Worm (Caenorhabditis elegans) whole organism, L1 larva: Measurements from ENCODE around the gene lgc-9.
"Not testable (repeated sequence)": the region's sequence is repeated elsewhere in the genome, so short reads cannot be mapped to it uniquely, and the experiment has no call there.

Experiments
- C04F5.9 ChIP-seq: sonication (generic microtip); optimal IDR thresholded peaks from 2 replicates; lab custom pipeline; 2016; ENCODE audit warnings: missing genetic modification characterization, missing compliant biosample characterization
- C34B4.2 ChIP-seq: sonication (generic microtip); optimal IDR thresholded peaks from 2 replicates; lab custom pipeline; 2017; ENCODE audit warnings: mild to moderate bottlenecking, missing genetic modification characterization, missing compliant biosample characterization
- alr-1 ChIP-seq: fragments of 200-800 bp; sonication (Bioruptor generic); optimal IDR thresholded peaks from 2 replicates; lab custom pipeline; 2018; ENCODE audit warnings: borderline replicate concordance, mild to moderate bottlenecking, missing genetic modification characterization, missing compliant biosample characterization
- aly-2 ChIP-seq: fragments of 150-350 bp; optimal IDR thresholded peaks from 2 replicates; lab custom pipeline; 2014; ENCODE audit warnings: missing biosample characterization, missing genetic modification characterization
- blmp-1 ChIP-seq: fragments of 150-350 bp; optimal IDR thresholded peaks from 2 replicates; lab custom pipeline; 2014; ENCODE audit warnings: missing biosample characterization, missing genetic modification characterization
- ceh-8 ChIP-seq: fragments of 200-800 bp; sonication (Bioruptor generic); optimal IDR thresholded peaks from 2 replicates; lab custom pipeline; 2018; ENCODE audit warnings: mild to moderate bottlenecking, missing genetic modification characterization, moderate library complexity, missing compliant biosample characterization
- ceh-82 ChIP-seq, 3 experiments: fragments of 150-350 bp in 1 of 3; sonication (generic microtip) in 2 of 3; optimal IDR thresholded peaks; 2 replicates each; lab custom pipeline; 2014 to 2017; ENCODE audit warnings: missing biosample characterization in 3 of 3, missing genetic modification characterization in 3 of 3
- ceh-88 ChIP-seq: fragments of 200-800 bp; sonication (Bioruptor generic); IDR thresholded peaks from 2 replicates; pipeline ENCODE4 v1.3.6; 2022; ENCODE audit warnings: missing genetic modification characterization, missing compliant biosample characterization
- ces-1 ChIP-seq: fragments of 150-350 bp; optimal IDR thresholded peaks from 2 replicates; lab custom pipeline; 2014; ENCODE audit warnings: missing biosample characterization, missing genetic modification reagents, missing genetic modification characterization
- efl-1 ChIP-seq, 4 experiments: fragments of 150-350 bp; optimal IDR thresholded peaks in 3 of 4; peaks in 1 of 4; 1 replicate in 1 of 4; 2 replicates in 3 of 4; lab custom pipeline; 2014; ENCODE audit warnings: missing biosample characterization in 2 of 4, missing genetic modification characterization in 2 of 4, missing genetic modification reagents in 2 of 4
- elt-2 ChIP-seq: sonication (generic microtip); optimal IDR thresholded peaks from 2 replicates; lab custom pipeline; 2016; ENCODE audit warnings: missing genetic modification characterization, mild to moderate bottlenecking, inconsistent platforms, missing compliant biosample characterization, missing genetic modification reagents
- ets-5 ChIP-seq: fragments of 200-800 bp; sonication (Bioruptor generic); IDR thresholded peaks from 2 replicates; pipeline ENCODE4 v1.3.6; 2022; ENCODE audit warnings: missing genetic modification characterization, missing compliant biosample characterization
- fkh-4 ChIP-seq: sonication (generic microtip); optimal IDR thresholded peaks from 2 replicates; lab custom pipeline; 2016; ENCODE audit warnings: missing compliant biosample characterization, missing genetic modification characterization, borderline replicate concordance
- fos-1 ChIP-seq: fragments of 150-350 bp; optimal IDR thresholded peaks from 2 replicates; lab custom pipeline; 2014; ENCODE audit warnings: missing biosample characterization, missing genetic modification characterization
- grh-1 ChIP-seq: fragments of 200-800 bp; sonication (Bioruptor generic); IDR thresholded peaks from 2 replicates; pipeline ENCODE4 v1.3.6; 2022; ENCODE audit warnings: missing genetic modification reagents, missing genetic modification characterization, missing compliant biosample characterization
- hlh-17 ChIP-seq: fragments of 200-800 bp; sonication (Bioruptor generic); optimal IDR thresholded peaks from 2 replicates; lab custom pipeline; 2018; ENCODE audit warnings: missing genetic modification characterization, mild to moderate bottlenecking, missing compliant biosample characterization, moderate library complexity, borderline replicate concordance
- hpl-2 ChIP-seq: fragments of 150-350 bp; optimal IDR thresholded peaks from 2 replicates; lab custom pipeline; 2014; ENCODE audit warnings: missing biosample characterization, missing genetic modification reagents, missing genetic modification characterization
- isw-1 ChIP-seq: fragments of 200-800 bp; sonication (Bioruptor generic); IDR thresholded peaks from 2 replicates; pipeline ENCODE4 v1.3.6; 2022; ENCODE audit warnings: missing genetic modification characterization, missing compliant biosample characterization
- jun-1 ChIP-seq: fragments of 150-350 bp; optimal IDR thresholded peaks from 2 replicates; lab custom pipeline; 2014; ENCODE audit warnings: missing biosample characterization, missing genetic modification reagents, missing genetic modification characterization
- lin-39 ChIP-seq: fragments of 150-350 bp; optimal IDR thresholded peaks from 2 replicates; lab custom pipeline; 2014; ENCODE audit warnings: missing biosample characterization, missing genetic modification reagents, missing genetic modification characterization
- lsy-2 ChIP-seq, 2 experiments: fragments of 150-350 bp; optimal IDR thresholded peaks; 2 replicates each; lab custom pipeline; 2014; ENCODE audit warnings: missing biosample characterization in 2 of 2, missing genetic modification characterization in 2 of 2
- mab-9 ChIP-seq: fragments of 200-800 bp; sonication (Bioruptor generic); IDR thresholded peaks from 2 replicates; pipeline ENCODE4 v1.3.6; 2022; ENCODE audit warnings: missing genetic modification reagents, missing genetic modification characterization, missing compliant biosample characterization
- mdl-1 ChIP-seq, 2 experiments: fragments of 150-350 bp; optimal IDR thresholded peaks; 2 replicates each; lab custom pipeline; 2014 to 2017; ENCODE audit warnings: missing biosample characterization in 2 of 2, missing genetic modification characterization in 2 of 2, inconsistent platforms in 1 of 2
- nhr-12 ChIP-seq: sonication (generic microtip); optimal IDR thresholded peaks from 2 replicates; lab custom pipeline; 2017; ENCODE audit warnings: missing biosample characterization, missing genetic modification characterization
- nhr-71 ChIP-seq: sonication (generic microtip); optimal IDR thresholded peaks from 2 replicates; lab custom pipeline; 2016; ENCODE audit warnings: mild to moderate bottlenecking, missing genetic modification characterization, moderate library complexity, missing compliant biosample characterization
- nhr-76 ChIP-seq: sonication (generic microtip); optimal IDR thresholded peaks from 2 replicates; lab custom pipeline; 2017; ENCODE audit warnings: missing biosample characterization, missing genetic modification characterization
- pax-3 ChIP-seq: fragments of 200-800 bp; sonication (Bioruptor generic); optimal IDR thresholded peaks from 2 replicates; lab custom pipeline; 2018; ENCODE audit warnings: mild to moderate bottlenecking, missing genetic modification characterization, moderate library complexity, missing compliant biosample characterization
- sox-4 ChIP-seq: sonication (generic microtip); optimal IDR thresholded peaks from 2 replicates; lab custom pipeline; 2016; ENCODE audit warnings: missing genetic modification characterization, missing compliant biosample characterization
- sptf-1 ChIP-seq: fragments of 150-350 bp; optimal IDR thresholded peaks from 2 replicates; lab custom pipeline; 2014; ENCODE audit warnings: missing biosample characterization, missing genetic modification characterization
- tbx-2 ChIP-seq: sonication (generic microtip); optimal IDR thresholded peaks from 2 replicates; lab custom pipeline; 2016; ENCODE audit warnings: missing genetic modification characterization, missing compliant biosample characterization
- tlp-1 ChIP-seq: fragments of 150-350 bp; optimal IDR thresholded peaks from 2 replicates; lab custom pipeline; 2014; ENCODE audit warnings: missing biosample characterization, missing genetic modification characterization
- unc-130 ChIP-seq: fragments of 150-350 bp; optimal IDR thresholded peaks from 2 replicates; lab custom pipeline; 2017; ENCODE audit warnings: missing biosample characterization, missing genetic modification characterization, inconsistent platforms
- unc-30 ChIP-seq: sonication (generic microtip); optimal IDR thresholded peaks from 2 replicates; lab custom pipeline; 2017; ENCODE audit warnings: missing biosample characterization, missing genetic modification characterization
- unc-86 ChIP-seq: sonication (generic microtip); optimal IDR thresholded peaks from 2 replicates; lab custom pipeline; 2016; ENCODE audit warnings: missing genetic modification characterization, missing compliant biosample characterization
- unc-98 ChIP-seq: fragments of 200-800 bp; sonication (Bioruptor generic); IDR thresholded peaks from 2 replicates; pipeline ENCODE4 v1.3.6; 2022; ENCODE audit warnings: missing genetic modification characterization, missing compliant biosample characterization
- vab-15 ChIP-seq: sonication (generic microtip); optimal IDR thresholded peaks from 2 replicates; lab custom pipeline; 2017; ENCODE audit warnings: missing genotype, mild to moderate bottlenecking, missing genetic modification characterization, missing compliant biosample characterization
- zip-4 ChIP-seq: fragments of 200-800 bp; sonication (Bioruptor generic); optimal IDR thresholded peaks from 2 replicates; lab custom pipeline; 2018; ENCODE audit warnings: mild to moderate bottlenecking, missing genetic modification characterization, moderate library complexity, missing compliant biosample characterization
- ztf-11 ChIP-seq, 2 experiments: sonication (generic microtip); optimal IDR thresholded peaks; 2 replicates each; lab custom pipeline; 2016 to 2017; ENCODE audit warnings: missing genetic modification characterization in 2 of 2, missing biosample characterization in 1 of 2, missing compliant biosample characterization in 1 of 2

Gene lgc-9

ce11 chrIV:3400941-3401340 is 14.5 kb upstream of the lgc-9 start:
- TF ChIP-seq elt-2 (peak; percentile 58), C34B4.2 (no peak), alr-1 (tag; lab: Kevin White, UChicago) (no peak), grh-1 (GFP tag; lab: Robert Waterston, UW) (no peak), tlp-1 (tag; lab: Kevin White, UChicago) (no peak), hpl-2 (no peak)

- TF ChIP-seq tbx-2: no peak
- no peak for TF ChIP-seq efl-1 (optimal IDR thresholded peaks at IDR 0.05; lab: Kevin White, UChicago)
- TF ChIP-seq efl-1 (GFP tag; optimal IDR thresholded peaks at IDR 0.05 in 1 of 2; lab: Kevin White, UChicago): peak in 1 of 2 experiments; percentile 37
These were observed 3.3 kb downstream of the lgc-9 start for ce11 chrIV:3418741-3419140.

ce11 chrIV:3422516-3422915 is 7.0 kb downstream of the lgc-9 start, which contains the start of gene C04C3.6:
C04C3.6 (minus strand) TSS chrIV:3422616.
- no peak for TF ChIP-seq mab-9
- TF ChIP-seq lsy-2 (tag; optimal IDR thresholded peaks at IDR 0.05; lab: Kevin White, UChicago): no peak
- no peak for TF ChIP-seq tlp-1 (tag; lab: Kevin White, UChicago)
- no peak for TF ChIP-seq vab-15 (tag; lab: Kevin White, UChicago)
- TF ChIP-seq isw-1 (GFP tag; lab: Robert Waterston, UW): no peak
- no peak for TF ChIP-seq ceh-88
- TF ChIP-seq zip-4: no peak
- no peak for TF ChIP-seq C04F5.9 (tag; lab: Kevin White, UChicago)
- no peak for TF ChIP-seq nhr-12 (tag; lab: Kevin White, UChicago)
- TF ChIP-seq ztf-11 (tag; optimal IDR thresholded peaks at IDR 0.05; lab: Kevin White, UChicago): no peak
- no peak for TF ChIP-seq nhr-71 (tag; lab: Kevin White, UChicago)
- TF ChIP-seq unc-86 (tag; lab: Kevin White, UChicago): no peak
- no peak for TF ChIP-seq ces-1 (GFP tag; lab: Kevin White, UChicago)
- no peak for TF ChIP-seq unc-30
- TF ChIP-seq jun-1: no peak
- no peak for TF ChIP-seq C34B4.2
- no peak for TF ChIP-seq pax-3
- TF ChIP-seq, all 84 proteins: peak for 0

ce11 chrIV:3428434-3428950 is 13.0 kb downstream of the lgc-9 start, which contains the start of the genes C04C3.9 and srz-60:
C04C3.9 (minus strand) TSS chrIV:3428534.
srz-60 (plus strand) TSS chrIV:3428900.
- TF ChIP-seq mdl-1 (tag; optimal IDR thresholded peaks at IDR 0.05; lab: Kevin White, UChicago): no peak
- TF ChIP-seq C34B4.2: no peak
- no peak for TF ChIP-seq ceh-82 (tag; optimal IDR thresholded peaks at IDR 0.05; lab: Kevin White, UChicago)
- TF ChIP-seq grh-1 (GFP tag; lab: Robert Waterston, UW): no peak
- TF ChIP-seq fkh-4: no peak
- TF ChIP-seq, all 84 proteins: peak for 0

ce11 chrIV:3433387-3433786 is 17.9 kb downstream of the lgc-9 start, which contains the start of gene C04C3.7:
C04C3.7 (minus strand) TSS chrIV:3433487.
- TF ChIP-seq nhr-76; sptf-1; nhr-71 (tag; lab: Kevin White, UChicago): not testable (repeated sequence)

- TF ChIP-seq unc-130 (no peak), fos-1 (tag; lab: Kevin White, UChicago) (no peak), ets-5 (GFP tag; lab: Robert Waterston, UW) (no peak), fkh-4 (no peak), sptf-1 (no peak), jun-1 (no peak), aly-2 (tag; lab: Kevin White, UChicago) (no peak), unc-98 (GFP tag; lab: Robert Waterston, UW) (no peak), blmp-1 (tag; lab: Kevin White, UChicago) (no peak), hpl-2 (no peak), hlh-17 (GFP tag; lab: Kevin White, UChicago) (no peak), nhr-71 (tag; lab: Kevin White, UChicago) (no peak), lin-39 (no peak), sox-4 (tag; lab: Kevin White, UChicago) (no peak), ceh-8 (no peak)
- TF ChIP-seq, all 84 proteins: peak for 0
These were observed 20.5 kb downstream of the lgc-9 start, which contains the start of gene srz-32 for ce11 chrIV:3436021-3436420. srz-32 (plus strand) TSS chrIV:3436321.
